Worm (Caenorhabditis elegans): Measurements from ENCODE around the gene F10G7.12.

The F10G7.12 gene

DNA sequence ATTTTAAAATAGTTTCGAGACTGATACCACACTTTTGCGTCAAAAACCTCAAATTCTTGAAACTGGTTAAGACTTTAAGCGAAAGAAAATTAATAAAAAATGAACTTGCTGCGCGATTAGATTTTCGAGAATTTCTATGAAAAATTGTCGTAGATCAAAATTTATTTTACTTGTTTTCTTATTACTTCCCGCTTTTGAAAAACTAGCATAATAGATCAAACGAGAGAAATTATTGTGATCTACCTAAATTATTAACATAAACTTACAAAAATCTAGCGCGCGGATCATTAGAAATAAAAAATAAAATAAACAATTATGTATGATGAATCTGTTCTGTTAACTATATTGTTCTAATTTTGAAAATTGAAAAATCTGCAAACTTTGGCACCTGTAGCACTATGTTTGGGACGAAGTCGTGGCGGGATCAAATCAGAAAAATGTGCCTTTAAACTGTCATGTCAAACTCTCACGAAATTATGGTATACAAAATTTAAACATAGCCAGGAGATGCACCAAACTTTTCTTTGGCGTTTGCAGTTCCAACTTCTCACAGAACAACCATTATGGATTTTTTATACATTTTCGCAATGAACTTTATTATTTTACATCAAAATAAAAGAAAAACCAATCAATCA is 37.3 kb downstream of the F10G7.12 start:
- TF ChIP-seq unc-86 (tag; optimal IDR thresholded peaks at IDR 0.05), result no peak
- no peak for TF ChIP-seq tbx-7 (tag; optimal IDR thresholded peaks at IDR 0.05)
- no peak for TF ChIP-seq ceh-24 (tag; optimal IDR thresholded peaks at IDR 0.05)
- TF ChIP-seq unc-42 (tag; optimal IDR thresholded peaks at IDR 0.05), result no peak
- no peak for TF ChIP-seq hlh-15 (tag; optimal IDR thresholded peaks at IDR 0.05)
- no peak for TF ChIP-seq ceh-14 (tag; optimal IDR thresholded peaks at IDR 0.05)
- TF ChIP-seq Y22D7AL.16 (tag; optimal IDR thresholded peaks at IDR 0.05), result no peak

DNA sequence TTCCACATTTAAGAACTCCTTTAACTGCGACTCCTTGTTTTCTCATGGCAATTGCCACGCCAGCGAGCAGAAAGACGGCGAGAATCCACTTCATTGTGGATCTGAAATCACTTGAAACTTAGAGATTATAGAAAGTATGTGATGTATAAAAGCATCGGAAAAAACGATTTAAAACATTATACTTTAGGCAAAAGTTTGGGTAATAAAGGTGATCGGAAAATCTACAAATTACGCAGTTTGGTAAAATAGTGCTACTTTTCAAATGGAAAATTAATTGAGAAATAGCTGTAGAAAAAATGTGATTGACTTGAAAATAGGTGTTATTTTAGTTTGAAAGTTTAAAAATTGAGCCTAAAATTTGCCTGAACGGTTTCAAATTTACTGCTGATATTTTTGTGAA is 38.2 kb downstream of the F10G7.12 start, which contains the start of gene ttr-41:
TSS of gene ttr-41 (minus strand) at position 101 of the 400 bp plus-strand sequence.
- TF ChIP-seq hlh-6 (tag; optimal IDR thresholded peaks at IDR 0.05) (no peak), mec-3 (tag; optimal IDR thresholded peaks at IDR 0.05; ENCODE audit: borderline replicate concordance) (no peak), lim-6 (tag; optimal IDR thresholded peaks at IDR 0.05) (no peak), hlh-13 (GFP tag; optimal IDR thresholded peaks at IDR 0.05) (no peak), ceh-24 (tag; optimal IDR thresholded peaks at IDR 0.05) (no peak), rnt-1 (tag; optimal IDR thresholded peaks at IDR 0.05) (no peak), pha-2 (tag; optimal IDR thresholded peaks at IDR 0.05) (no peak), nhr-232 (tag; optimal IDR thresholded peaks at IDR 0.05) (no peak), C38D4.7 (GFP tag; optimal IDR thresholded peaks at IDR 0.05) (no peak), ceh-45 (GFP tag; IDR thresholded peaks at IDR 0.05) (no peak), hlh-15 (tag; optimal IDR thresholded peaks at IDR 0.05) (no peak), ttx-3 (tag; optimal IDR thresholded peaks at IDR 0.05) (no peak), ceh-18 (tag; optimal IDR thresholded peaks at IDR 0.05) (no peak), pros-1 (tag; optimal IDR thresholded peaks at IDR 0.05) (no peak)

DNA sequence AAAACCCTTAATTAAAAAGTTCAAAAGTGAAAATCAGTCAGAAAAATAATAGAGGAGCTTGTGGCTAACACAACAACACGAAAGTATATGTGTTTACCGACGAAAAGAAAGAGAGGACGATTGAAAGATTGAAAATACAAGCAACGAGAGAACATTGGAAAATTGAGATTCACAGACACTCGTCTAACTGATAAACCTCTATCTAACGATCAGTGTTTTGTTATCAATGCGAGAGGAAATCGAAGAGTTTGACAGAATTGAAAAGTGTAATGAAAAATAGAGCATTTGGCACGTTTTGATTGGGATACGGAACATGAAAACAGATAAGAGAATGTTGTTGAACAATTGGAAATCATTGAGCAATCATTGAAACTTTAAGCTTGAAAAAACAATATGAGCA is 39.1 kb downstream of the F10G7.12 start:
- TF ChIP-seq ceh-22 (tag; optimal IDR thresholded peaks at IDR 0.05), result no peak
- peak; percentile 93 for TF ChIP-seq elt-2 (tag; optimal IDR thresholded peaks at IDR 0.05)

DNA sequence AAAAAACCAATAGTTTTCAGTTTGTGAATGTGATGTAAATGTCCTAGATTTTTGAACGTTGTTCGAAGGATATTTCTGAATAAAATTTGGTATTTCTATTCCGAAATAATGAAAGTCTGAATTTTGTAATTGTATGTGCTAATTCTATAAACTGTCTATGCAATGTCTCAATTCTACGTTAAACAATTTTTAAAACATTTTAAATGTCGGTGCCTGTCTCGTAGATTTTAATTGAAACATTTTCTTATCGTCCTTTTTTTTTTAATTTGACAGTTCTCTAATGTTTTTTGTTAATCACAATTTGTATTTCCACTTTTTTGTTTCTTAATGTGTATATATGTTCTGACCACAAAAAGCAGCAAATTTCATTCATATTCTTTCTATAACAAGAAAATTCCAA is 40.2 kb downstream of the F10G7.12 start, which contains the start of gene F41C3.7:
TSS of gene F41C3.7 (plus strand) at position 301 of the 400 bp plus-strand sequence.
- TF ChIP-seq C38D4.7 (GFP tag; optimal IDR thresholded peaks at IDR 0.05) (no peak), T23F11.4 (GFP tag; optimal IDR thresholded peaks at IDR 0.05) (no peak), ceh-24 (tag; optimal IDR thresholded peaks at IDR 0.05) (no peak), ceh-19 (GFP tag; optimal IDR thresholded peaks at IDR 0.05) (no peak), pax-1 (tag; optimal IDR thresholded peaks at IDR 0.05) (no peak), ceh-34 (tag; optimal IDR thresholded peaks at IDR 0.05) (no peak), pag-3 (tag; optimal IDR thresholded peaks at IDR 0.05; ENCODE audit: borderline replicate concordance) (no peak), ceh-18 (tag; optimal IDR thresholded peaks at IDR 0.05) (no peak), ceh-2 (tag; optimal IDR thresholded peaks at IDR 0.05) (no peak), fax-1 (tag; optimal IDR thresholded peaks at IDR 0.05) (no peak), ttx-3 (tag; optimal IDR thresholded peaks at IDR 0.05) (no peak), pqm-1 (tag; optimal IDR thresholded peaks at IDR 0.05) (no peak), ceh-22 (tag; optimal IDR thresholded peaks at IDR 0.05) (no peak), hlh-8 (tag; optimal IDR thresholded peaks at IDR 0.05) (no peak), ztf-16 (tag; optimal IDR thresholded peaks at IDR 0.05) (no peak), dmd-4 (tag; optimal IDR thresholded peaks at IDR 0.05; ENCODE audit: borderline replicate concordance) (no peak), hlh-13 (GFP tag; optimal IDR thresholded peaks at IDR 0.05) (no peak)

DNA sequence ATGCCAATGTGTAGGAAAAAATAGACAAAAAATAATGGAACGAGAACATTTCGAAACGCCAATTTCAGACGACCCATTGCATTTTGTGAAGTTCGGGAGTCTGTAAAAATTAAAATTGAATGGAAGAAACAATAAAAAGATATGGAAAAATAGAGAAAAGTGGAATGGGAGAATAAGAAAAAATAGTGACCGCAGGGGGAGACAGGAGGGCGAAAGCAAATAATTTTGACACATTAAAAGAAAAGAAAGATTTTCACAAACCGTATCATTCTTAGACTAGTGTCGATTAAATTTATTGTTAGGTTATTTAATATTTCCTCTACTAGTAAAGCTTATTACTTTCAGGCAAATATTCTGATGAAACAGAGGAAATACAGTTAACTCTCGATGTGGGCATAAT is 44.3 kb downstream of the F10G7.12 start, which contains the start of gene F41C3.11:
TSS of gene F41C3.11 (minus strand) at position 101 of the 400 bp plus-strand sequence.
- TF ChIP-seq unc-86 (tag; optimal IDR thresholded peaks at IDR 0.05), result no peak
- TF ChIP-seq ceh-14 (tag; optimal IDR thresholded peaks at IDR 0.05), result no peak
- no peak for TF ChIP-seq odd-2 (tag; optimal IDR thresholded peaks at IDR 0.05)
- TF ChIP-seq K09A11.1 (tag; optimal IDR thresholded peaks at IDR 0.05; ENCODE audit: insufficient read depth), result no peak
- no peak for TF ChIP-seq hlh-6 (tag; optimal IDR thresholded peaks at IDR 0.05)
- no peak for TF ChIP-seq npax-4 (tag; optimal IDR thresholded peaks at IDR 0.05)
- no peak for TF ChIP-seq madf-2 (tag; optimal IDR thresholded peaks at IDR 0.05)
- TF ChIP-seq ceh-19 (GFP tag; optimal IDR thresholded peaks at IDR 0.05), result no peak
- TF ChIP-seq pros-1 (tag; optimal IDR thresholded peaks at IDR 0.05), result no peak
- no peak for TF ChIP-seq sox-2 (GFP tag; IDR thresholded peaks at IDR 0.05)
- no peak for TF ChIP-seq sdc-2 (tag; optimal IDR thresholded peaks at IDR 0.05)
- TF ChIP-seq ceh-30 (tag; optimal IDR thresholded peaks at IDR 0.05), result no peak
- no peak for TF ChIP-seq elt-2 (tag; optimal IDR thresholded peaks at IDR 0.05)
- TF ChIP-seq gmeb-2 (tag; optimal IDR thresholded peaks at IDR 0.05), result no peak
- no peak for TF ChIP-seq sox-4 (tag; optimal IDR thresholded peaks at IDR 0.05)
